Fruit fly (Drosophila melanogaster) whole organism, embryonic: ENCODE data around the gene CG5445.

ENCODE experiments used
- CG16779 ChIP-seq: fragments of 200-800 bp; sonication (Bioruptor generic); IDR thresholded peaks from 2 replicates; pipeline ENCODE4 v1.3.6; 2022; ENCODE audit warnings: missing biosample characterization, missing genetic modification characterization
- CG4707 ChIP-seq: fragments of 200-800 bp; sonication (Bioruptor generic); optimal IDR thresholded peaks from 2 replicates; lab custom pipeline; 2018; ENCODE audit warnings: missing biosample characterization, mild to moderate bottlenecking, missing genetic modification characterization, moderate library complexity
- CG7271 ChIP-seq: fragments of 200-800 bp; sonication (Bioruptor generic); optimal IDR thresholded peaks from 2 replicates; lab custom pipeline; 2018; ENCODE audit warnings: missing biosample characterization, mild to moderate bottlenecking, missing genetic modification characterization, moderate library complexity
- Dll ChIP-seq: fragments of 200-800 bp; sonication (Bioruptor generic); IDR thresholded peaks from 4 replicates; pipeline ENCODE4 v1.3.6; 2022; ENCODE audit warnings: missing biosample characterization, missing genetic modification characterization; ENCODE audit not compliant: partially characterized antibody
- dimm ChIP-seq: fragments of 200-800 bp; sonication (Bioruptor generic); IDR thresholded peaks from 2 replicates; pipeline ENCODE4 v1.3.6; 2022; ENCODE audit warnings: missing biosample characterization, missing genetic modification characterization

DNA sequence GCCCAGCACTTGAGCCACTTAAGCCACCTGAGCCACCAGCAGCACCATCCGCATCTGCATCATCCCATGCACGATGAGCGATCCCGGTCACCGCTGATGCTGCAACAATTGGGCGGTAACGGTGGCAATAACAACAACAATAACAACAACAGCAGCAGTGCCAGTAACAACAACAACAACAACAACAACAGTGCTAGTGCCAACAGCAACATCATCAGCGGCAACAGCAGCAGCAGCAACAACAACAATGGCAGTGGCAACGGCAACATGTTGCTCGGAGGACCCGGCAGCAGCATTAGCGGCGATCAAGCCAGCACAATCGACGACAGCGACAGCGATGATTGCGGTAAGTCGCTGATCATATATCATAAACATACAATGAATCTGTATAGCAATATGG, 33.3 kb downstream of the CG5445 start:
- TF ChIP-seq dimm (GFP tag; lab: Robert Waterston, UW) (no peak), CG4707 (GFP tag; lab: Kevin White, UChicago) (no peak), CG16779 (no peak), Dll (no peak), CG7271 (no peak)
